Worm (Caenorhabditis elegans) whole organism, young adult: ENCODE measurements around the gene taf-9.
A peak's percentile ranks its signal among the peaks of the same experiment; 100 is the strongest.

ENCODE experiments used
- D2030.7 ChIP-seq: fragments of 200-800 bp; sonication (Bioruptor generic); IDR thresholded peaks from 2 replicates; pipeline ENCODE4 v1.3.6; 2022; ENCODE audit warnings: missing genetic modification reagents, missing genetic modification characterization, missing compliant biosample characterization
- F22D6.2 ChIP-seq: sonication (generic microtip); optimal IDR thresholded peaks from 2 replicates; lab custom pipeline; 2016; ENCODE audit warnings: mild to moderate bottlenecking, missing genetic modification characterization, missing compliant biosample characterization
- F33H1.4 ChIP-seq: fragments of 200-800 bp; sonication (Bioruptor generic); IDR thresholded peaks from 2 replicates; pipeline ENCODE4 v1.3.6; 2022; ENCODE audit warnings: missing genetic modification reagents, missing genetic modification characterization, missing compliant biosample characterization
- F39B2.1 ChIP-seq: fragments of 200-800 bp; sonication (Bioruptor generic); IDR thresholded peaks from 2 replicates; pipeline ENCODE4 v1.3.6; 2022; ENCODE audit warnings: missing genetic modification reagents, missing genetic modification characterization, missing compliant biosample characterization
- F52B5.7 ChIP-seq: sonication (generic microtip); optimal IDR thresholded peaks from 2 replicates; lab custom pipeline; 2016; ENCODE audit warnings: mild to moderate bottlenecking, missing genetic modification characterization, missing compliant biosample characterization
- F57A8.1 ChIP-seq: fragments of 200-800 bp; sonication (Bioruptor generic); optimal IDR thresholded peaks from 2 replicates; lab custom pipeline; 2018; ENCODE audit warnings: mild to moderate bottlenecking, missing genetic modification characterization, moderate library complexity, missing compliant biosample characterization
- F57C9.4 ChIP-seq: sonication (generic microtip); optimal IDR thresholded peaks from 2 replicates; lab custom pipeline; 2017; ENCODE audit warnings: mild to moderate bottlenecking, missing genetic modification characterization, missing compliant biosample characterization
- K12H6.12 ChIP-seq: fragments of 200-800 bp; sonication (Bioruptor generic); optimal IDR thresholded peaks from 2 replicates; lab custom pipeline; 2018; ENCODE audit warnings: mild to moderate bottlenecking, missing genetic modification characterization, missing compliant biosample characterization
- T07F8.4 ChIP-seq: sonication (generic microtip); optimal IDR thresholded peaks from 2 replicates; lab custom pipeline; 2016; ENCODE audit warnings: mild to moderate bottlenecking, missing genetic modification characterization, moderate library complexity, missing compliant biosample characterization
- Y53G8AR.9 ChIP-seq: fragments of 200-800 bp; sonication (Bioruptor generic); conservative IDR thresholded peaks from 2 replicates; pipeline ENCODE4 v1.3.6; 2022; ENCODE audit warnings: missing genetic modification reagents, missing genetic modification characterization, missing compliant biosample characterization
- Y67H2A.10 ChIP-seq: fragments of 200-800 bp; sonication (Bioruptor generic); conservative IDR thresholded peaks from 2 replicates; pipeline ENCODE4 v1.3.6; 2022; ENCODE audit warnings: missing genetic modification reagents, missing genetic modification characterization, missing compliant biosample characterization
- Y95B8A.8 ChIP-seq: fragments of 200-800 bp; sonication (Bioruptor generic); IDR thresholded peaks from 2 replicates; pipeline ENCODE4 v1.3.6; 2022; ENCODE audit warnings: missing genetic modification reagents, missing genetic modification characterization, missing compliant biosample characterization
- attf-3 ChIP-seq: fragments of 200-800 bp; sonication (Bioruptor generic); conservative IDR thresholded peaks from 2 replicates; pipeline ENCODE4 v1.3.6; 2022; ENCODE audit warnings: missing genetic modification reagents, missing genetic modification characterization, missing compliant biosample characterization
- attf-6 ChIP-seq: fragments of 200-800 bp; sonication (Bioruptor generic); IDR thresholded peaks from 2 replicates; pipeline ENCODE4 v1.3.6; 2022; ENCODE audit warnings: missing genetic modification reagents, missing genetic modification characterization, missing compliant biosample characterization
- cebp-2 ChIP-seq: fragments of 200-800 bp; sonication (Bioruptor generic); IDR thresholded peaks from 2 replicates; pipeline ENCODE4 v1.3.6; 2022; ENCODE audit warnings: missing genetic modification characterization, missing compliant biosample characterization
- ceh-40 ChIP-seq: fragments of 200-800 bp; sonication (Bioruptor generic); IDR thresholded peaks from 2 replicates; pipeline ENCODE4 v1.3.6; 2022; ENCODE audit warnings: missing genetic modification characterization, missing compliant biosample characterization
- ceh-58 ChIP-seq: fragments of 200-800 bp; sonication (Bioruptor generic); IDR thresholded peaks from 2 replicates; pipeline ENCODE4 v1.3.6; 2022; ENCODE audit warnings: missing genetic modification characterization, missing compliant biosample characterization
- ceh-91 ChIP-seq: fragments of 200-800 bp; sonication (Bioruptor generic); IDR thresholded peaks from 2 replicates; pipeline ENCODE4 v1.3.6; 2022; ENCODE audit warnings: missing genetic modification reagents, missing genetic modification characterization, missing compliant biosample characterization
- chd-7 ChIP-seq: sonication (generic microtip); optimal IDR thresholded peaks from 2 replicates; lab custom pipeline; 2016; ENCODE audit warnings: mild to moderate bottlenecking, missing genetic modification characterization, moderate library complexity, missing compliant biosample characterization
- dox-1 ChIP-seq: fragments of 200-800 bp; sonication (Bioruptor generic); IDR thresholded peaks from 2 replicates; pipeline ENCODE4 v1.3.6; 2022; ENCODE audit warnings: missing genetic modification reagents, missing genetic modification characterization, missing compliant biosample characterization
- egl-18 ChIP-seq: fragments of 200-800 bp; sonication (Bioruptor generic); IDR thresholded peaks from 2 replicates; pipeline ENCODE4 v1.3.6; 2022; ENCODE audit warnings: missing genetic modification reagents, missing genetic modification characterization, missing compliant biosample characterization
- egrh-3 ChIP-seq: fragments of 200-800 bp; sonication (Bioruptor generic); IDR thresholded peaks from 2 replicates; pipeline ENCODE4 v1.3.6; 2022; ENCODE audit warnings: missing genetic modification reagents, missing genetic modification characterization, missing compliant biosample characterization
- ekl-4 ChIP-seq: fragments of 200-800 bp; sonication (Bioruptor generic); IDR thresholded peaks from 2 replicates; pipeline ENCODE4 v1.3.6; 2022; ENCODE audit warnings: missing genetic modification reagents, missing genetic modification characterization, missing compliant biosample characterization
- ets-4 ChIP-seq: fragments of 200-800 bp; sonication (Bioruptor generic); optimal IDR thresholded peaks from 2 replicates; lab custom pipeline; 2018; ENCODE audit warnings: mild to moderate bottlenecking, missing genetic modification characterization, missing compliant biosample characterization
- fkh-3 ChIP-seq: sonication (generic microtip); optimal IDR thresholded peaks from 2 replicates; lab custom pipeline; 2016; ENCODE audit warnings: mild to moderate bottlenecking, missing genetic modification characterization, missing compliant biosample characterization
- him-1 ChIP-seq: sonication (generic microtip); optimal IDR thresholded peaks from 2 replicates; lab custom pipeline; 2016; ENCODE audit warnings: missing genotype, missing genetic modification reagents, missing genetic modification characterization, missing compliant biosample characterization
- let-526 ChIP-seq: fragments of 200-800 bp; sonication (Bioruptor generic); IDR thresholded peaks from 2 replicates; pipeline ENCODE4 v1.3.6; 2022; ENCODE audit warnings: missing genetic modification reagents, missing genetic modification characterization, missing compliant biosample characterization
- let-607 ChIP-seq, 2 experiments: fragments of 200-800 bp in 1 of 2; sonication (Bioruptor generic) in 1 of 2; sonication (generic microtip) in 1 of 2; optimal IDR thresholded peaks; 2 replicates each; lab custom pipeline; 2016 to 2018; ENCODE audit warnings: mild to moderate bottlenecking in 2 of 2, missing compliant biosample characterization in 2 of 2, missing genetic modification characterization in 2 of 2, moderate library complexity in 2 of 2, missing genotype in 1 of 2
- lin-26 ChIP-seq: fragments of 200-800 bp; sonication (Bioruptor generic); IDR thresholded peaks from 2 replicates; pipeline ENCODE4 v1.3.6; 2022; ENCODE audit warnings: missing genetic modification reagents, missing genetic modification characterization, missing compliant biosample characterization
- lin-40 ChIP-seq: sonication (generic microtip); optimal IDR thresholded peaks from 2 replicates; lab custom pipeline; 2016; ENCODE audit warnings: missing genetic modification characterization, mild to moderate bottlenecking, missing compliant biosample characterization, missing genotype, missing genetic modification reagents
- lir-1 ChIP-seq: fragments of 200-800 bp; sonication (Bioruptor generic); conservative IDR thresholded peaks from 2 replicates; pipeline ENCODE4 v1.3.6; 2022; ENCODE audit warnings: missing genetic modification reagents, missing genetic modification characterization, missing compliant biosample characterization
- lsy-27 ChIP-seq: sonication (generic microtip); optimal IDR thresholded peaks from 2 replicates; lab custom pipeline; 2017; ENCODE audit warnings: missing genetic modification characterization, mild to moderate bottlenecking, missing compliant biosample characterization, antibody characterized with exemption, missing genotype, borderline replicate concordance; ENCODE audit not compliant: insufficient read depth
- madf-3 ChIP-seq: fragments of 200-800 bp; sonication (Bioruptor generic); IDR thresholded peaks from 2 replicates; pipeline ENCODE4 v1.3.6; 2022; ENCODE audit warnings: missing genetic modification reagents, missing genetic modification characterization, missing compliant biosample characterization
- nfyb-1 ChIP-seq: fragments of 200-800 bp; sonication (Bioruptor generic); IDR thresholded peaks from 2 replicates; pipeline ENCODE4 v1.3.6; 2022; ENCODE audit warnings: missing genetic modification reagents, missing genetic modification characterization, missing compliant biosample characterization
- nhr-179 ChIP-seq: sonication (generic microtip); optimal IDR thresholded peaks from 2 replicates; lab custom pipeline; 2016; ENCODE audit warnings: mild to moderate bottlenecking, missing genetic modification characterization, missing compliant biosample characterization
- nhr-27 ChIP-seq: fragments of 200-800 bp; sonication (Bioruptor generic); optimal IDR thresholded peaks from 2 replicates; lab custom pipeline; 2018; ENCODE audit warnings: mild to moderate bottlenecking, missing genetic modification characterization, moderate library complexity, missing compliant biosample characterization
- nhr-90 ChIP-seq: sonication (generic microtip); optimal IDR thresholded peaks from 2 replicates; lab custom pipeline; 2016; ENCODE audit warnings: missing genotype, mild to moderate bottlenecking, missing genetic modification characterization, missing compliant biosample characterization
- pha-4 ChIP-seq: fragments of 150-350 bp; sonication (generic microtip); optimal IDR thresholded peaks from 2 replicates; lab custom pipeline; 2014; ENCODE audit warnings: missing biosample characterization, missing genetic modification reagents, missing genetic modification characterization
- rcor-1 ChIP-seq: fragments of 200-800 bp; sonication (Bioruptor generic); IDR thresholded peaks from 2 replicates; pipeline ENCODE4 v1.3.6; 2022; ENCODE audit warnings: missing genetic modification reagents, missing genetic modification characterization, missing compliant biosample characterization
- rec-8 ChIP-seq, 2 experiments: sonication (generic microtip); optimal IDR thresholded peaks; 2 replicates each; lab custom pipeline; 2016; ENCODE audit warnings: mild to moderate bottlenecking in 2 of 2, missing genetic modification characterization in 2 of 2, missing genetic modification reagents in 2 of 2, missing genotype in 2 of 2, missing biosample characterization in 1 of 2, missing compliant biosample characterization in 1 of 2, moderate library complexity in 1 of 2
- sptf-2 ChIP-seq: fragments of 200-800 bp; sonication (Bioruptor generic); optimal IDR thresholded peaks from 2 replicates; lab custom pipeline; 2018; ENCODE audit warnings: mild to moderate bottlenecking, missing genetic modification characterization, missing compliant biosample characterization
- tlf-1 ChIP-seq: fragments of 200-800 bp; sonication (Bioruptor generic); optimal IDR thresholded peaks from 2 replicates; lab custom pipeline; 2018; ENCODE audit warnings: mild to moderate bottlenecking, missing genetic modification characterization, missing compliant biosample characterization
- zfh-2 ChIP-seq: fragments of 200-800 bp; sonication (Bioruptor generic); conservative IDR thresholded peaks from 2 replicates; pipeline ENCODE4 v1.3.6; 2022; ENCODE audit warnings: missing genetic modification reagents, missing genetic modification characterization, missing compliant biosample characterization
- ztf-18 ChIP-seq: sonication (generic microtip); optimal IDR thresholded peaks from 2 replicates; lab custom pipeline; 2016; ENCODE audit warnings: missing genotype, mild to moderate bottlenecking, missing genetic modification characterization, missing compliant biosample characterization
- ztf-22 ChIP-seq: fragments of 200-800 bp; sonication (Bioruptor generic); optimal IDR thresholded peaks from 2 replicates; lab custom pipeline; 2018; ENCODE audit warnings: mild to moderate bottlenecking, missing genetic modification characterization, moderate library complexity, missing compliant biosample characterization
- ztf-26 ChIP-seq: sonication (generic microtip); optimal IDR thresholded peaks from 2 replicates; lab custom pipeline; 2017; ENCODE audit warnings: missing genetic modification characterization, missing compliant biosample characterization
- ztf-6 ChIP-seq: fragments of 200-800 bp; sonication (Bioruptor generic); IDR thresholded peaks from 2 replicates; pipeline ENCODE4 v1.3.6; 2022; ENCODE audit warnings: missing genetic modification reagents, missing genetic modification characterization, missing compliant biosample characterization

Gene taf-9

DNA sequence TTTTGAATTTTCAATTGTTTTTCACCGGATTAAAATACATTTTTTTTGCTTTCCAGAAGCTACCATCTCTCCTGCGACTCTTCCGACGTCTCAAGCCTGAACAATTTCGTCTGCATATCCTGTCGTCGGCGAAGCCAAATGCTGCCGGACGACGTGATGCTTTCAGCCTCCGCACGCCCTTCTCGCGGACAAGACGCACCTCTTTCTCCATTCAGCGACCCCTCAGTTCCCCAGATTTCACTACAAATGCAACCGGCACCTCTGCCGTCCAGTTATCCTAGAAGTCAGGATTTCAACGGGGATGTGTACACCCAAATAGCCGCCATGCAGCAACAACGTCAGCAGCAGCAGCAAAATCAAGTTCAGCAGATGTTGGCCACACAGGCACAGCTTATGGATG lies 20.2 kb downstream of the taf-9 start:
- TF ChIP-seq zfh-2 (GFP tag; lab: Robert Waterston, UW) (peak; percentile 59), nhr-179 (tag; lab: Kevin White, UChicago) (no peak), ztf-26 (no peak), lin-40 (no peak), tlf-1 (GFP tag; lab: Kevin White, UChicago) (no peak)
- TF ChIP-seq, all 124 proteins: peak for 1

- TF ChIP-seq egl-18 (no peak), nhr-27 (no peak), ceh-58 (GFP tag; lab: Robert Waterston, UW) (no peak), F33H1.4 (GFP tag; lab: Robert Waterston, UW) (no peak), D2030.7 (no peak), him-1 (no peak), lsy-27 (no peak), F22D6.2 (no peak), F57A8.1 (no peak), fkh-3 (tag; lab: Kevin White, UChicago) (no peak), ztf-22 (GFP tag; lab: Kevin White, UChicago) (no peak), K12H6.12 (tag; lab: Kevin White, UChicago) (no peak), ekl-4 (GFP tag; lab: Robert Waterston, UW) (no peak), rcor-1 (GFP tag; lab: Robert Waterston, UW) (no peak), ztf-6 (GFP tag; lab: Robert Waterston, UW) (0 out of 2 replicates have a peak, but pooled peaks have one; percentile 8), ceh-91 (GFP tag; lab: Robert Waterston, UW) (no peak), ets-4 (GFP tag; lab: Kevin White, UChicago) (no peak), attf-6 (GFP tag; lab: Robert Waterston, UW) (no peak), Y53G8AR.9 (GFP tag; lab: Robert Waterston, UW) (no peak), zfh-2 (GFP tag; lab: Robert Waterston, UW) (peak; percentile 91), F57C9.4 (no peak), nfyb-1 (no peak), T07F8.4 (tag; lab: Kevin White, UChicago) (no peak), cebp-2 (no peak), Y95B8A.8 (GFP tag; lab: Robert Waterston, UW) (0 out of 2 replicates have a peak, but pooled peaks have one; percentile 11), pha-4 (tag; lab: Kevin White, UChicago) (no peak), chd-7 (tag; lab: Kevin White, UChicago) (no peak), attf-3 (GFP tag; lab: Robert Waterston, UW) (no peak), F52B5.7 (tag; lab: Kevin White, UChicago) (no peak), lir-1 (GFP tag; lab: Robert Waterston, UW) (no peak), Y67H2A.10 (no peak), F39B2.1 (GFP tag; lab: Robert Waterston, UW) (no peak), let-526 (GFP tag; lab: Robert Waterston, UW) (no peak), dox-1 (GFP tag; lab: Robert Waterston, UW) (peak; percentile 19; the same call in 1 of the 2 replicates), madf-3 (no peak), let-607 (tag; optimal IDR thresholded peaks at IDR 0.05; lab: Kevin White, UChicago) (no peak), rec-8 (tag; optimal IDR thresholded peaks at IDR 0.05; lab: Kevin White, UChicago) (no peak), sptf-2 (no peak), ztf-18 (tag; lab: Kevin White, UChicago) (no peak), ceh-40 (GFP tag; lab: Robert Waterston, UW) (no peak), nhr-90 (tag; lab: Kevin White, UChicago) (no peak), lin-26 (GFP tag; lab: Robert Waterston, UW) (no peak), egrh-3 (GFP tag; lab: Robert Waterston, UW) (peak; percentile 77)
Measured at ce11 chrIII:13645885-13646488, 21.9 kb downstream of the taf-9 start.
